Fruit fly (Drosophila melanogaster) whole organism, wandering third instar larva: ENCODE measurements around the gene ThrRS.

Experiments used
- Abd-B ChIP-seq: fragments of >200 bp; optimal IDR thresholded peaks from 2 replicates; lab custom pipeline; 2017; ENCODE audit warnings: missing biosample characterization, missing genetic modification characterization
- CG32264 ChIP-seq: fragments of 200-800 bp; sonication (Bioruptor generic); optimal IDR thresholded peaks from 2 replicates; lab custom pipeline; 2016; ENCODE audit warnings: missing biosample characterization, missing genetic modification characterization
- CG9705 ChIP-seq: fragments of 200-800 bp; sonication (Bioruptor generic); optimal IDR thresholded peaks from 2 replicates; lab custom pipeline; 2018; ENCODE audit warnings: missing biosample characterization, mild to moderate bottlenecking, missing genetic modification characterization
- CrebA ChIP-seq: fragments of 200-800 bp; sonication (Bioruptor generic); optimal IDR thresholded peaks from 2 replicates; lab custom pipeline; 2016; ENCODE audit warnings: missing biosample characterization, mild to moderate bottlenecking, missing genetic modification characterization, borderline replicate concordance
- Dfd ChIP-seq: fragments of >200 bp; optimal IDR thresholded peaks from 2 replicates; lab custom pipeline; 2017; ENCODE audit warnings: missing biosample characterization, missing genetic modification characterization
- Dif ChIP-seq: fragments of 200-275, 200-300 bp; sonication (Bioruptor generic); optimal IDR thresholded peaks from 2 replicates; lab custom pipeline; 2018; ENCODE audit warnings: missing biosample characterization, missing genetic modification characterization; ENCODE audit not compliant: partially characterized antibody
- GATAd ChIP-seq: sonication (Bioruptor generic); optimal IDR thresholded peaks from 2 replicates; lab custom pipeline; 2016; ENCODE audit warnings: missing biosample characterization, missing genetic modification characterization
- HLH106 ChIP-seq: fragments of 200-800 bp; optimal IDR thresholded peaks from 3 replicates; lab custom pipeline; 2019; ENCODE audit warnings: missing biosample characterization, mild to moderate bottlenecking, missing genetic modification characterization, moderate library complexity
- Hnf4 ChIP-seq: fragments of 200-800 bp; sonication (Bioruptor generic); optimal IDR thresholded peaks from 2 replicates; lab custom pipeline; 2016; ENCODE audit warnings: missing biosample characterization, mild to moderate bottlenecking, missing genetic modification characterization
- Jra ChIP-seq: sonication (Bioruptor generic); optimal IDR thresholded peaks from 2 replicates; lab custom pipeline; 2016; ENCODE audit warnings: missing biosample characterization, missing genetic modification characterization
- Myc ChIP-seq: fragments of >200 bp; optimal IDR thresholded peaks from 2 replicates; lab custom pipeline; 2017
- N ChIP-seq: fragments of >200 bp; optimal IDR thresholded peaks from 2 replicates; lab custom pipeline; 2018; ENCODE audit warnings: missing biosample characterization, missing external identifiers, missing genetic modification characterization
- OdsH ChIP-seq: fragments of 200-800 bp; sonication (Bioruptor generic); optimal IDR thresholded peaks from 2 replicates; lab custom pipeline; 2016; ENCODE audit warnings: missing biosample characterization, mild to moderate bottlenecking, missing genetic modification characterization
- Rel ChIP-seq, 2 experiments: fragments of 200-800 bp; sonication (Bioruptor generic) in 1 of 2; optimal IDR thresholded peaks; 2 replicates in 1 of 2; 3 replicates in 1 of 2; lab custom pipeline; 2016 to 2019; ENCODE audit warnings: mild to moderate bottlenecking in 2 of 2, missing biosample characterization in 2 of 2, missing genetic modification characterization in 2 of 2, moderate library complexity in 1 of 2
- Sp1 ChIP-seq: fragments of 200-800 bp; sonication (Bioruptor generic); optimal IDR thresholded peaks from 3 replicates; lab custom pipeline; 2019; ENCODE audit warnings: missing biosample characterization, mild to moderate bottlenecking, missing genetic modification characterization, moderate library complexity
- Vsx2 ChIP-seq: fragments of 200-300, 225-300 bp; sonication (Bioruptor generic); optimal IDR thresholded peaks from 2 replicates; lab custom pipeline; 2018; ENCODE audit warnings: missing biosample characterization, missing genetic modification characterization; ENCODE audit not compliant: partially characterized antibody
- brk ChIP-seq: fragments of 200-800 bp; sonication (Bioruptor generic); optimal IDR thresholded peaks from 2 replicates; lab custom pipeline; 2016; ENCODE audit warnings: missing biosample characterization, mild to moderate bottlenecking, missing genetic modification characterization
- dl ChIP-seq, 2 experiments: fragments of 175-275, 200-275 bp in 1 of 2; fragments of 200-275 bp in 1 of 2; sonication (Bioruptor generic); optimal IDR thresholded peaks; lab custom pipeline; 2018; ENCODE audit warnings: mild to moderate bottlenecking in 2 of 2, missing biosample characterization in 2 of 2, missing genetic modification characterization in 2 of 2, moderate library complexity in 2 of 2; ENCODE audit not compliant: partially characterized antibody in 2 of 2, insufficient read depth in 1 of 2
- dmrt93B ChIP-seq: fragments of 200-800 bp; sonication (Bioruptor generic); optimal IDR thresholded peaks from 2 replicates; lab custom pipeline; 2018; ENCODE audit warnings: missing biosample characterization, mild to moderate bottlenecking, missing genetic modification characterization
- ey ChIP-seq: fragments of 200-800 bp; sonication (Bioruptor generic); optimal IDR thresholded peaks from 2 replicates; lab custom pipeline; 2016; ENCODE audit warnings: missing biosample characterization, missing genetic modification characterization
- foxo ChIP-seq, 2 experiments: fragments of 200-800 bp; sonication (Bioruptor generic); optimal IDR thresholded peaks; 2 replicates in 1 of 2; 3 replicates in 1 of 2; lab custom pipeline; 2016 to 2017; ENCODE audit warnings: missing biosample characterization in 2 of 2, missing genetic modification characterization in 2 of 2
- fru ChIP-seq: fragments of 200-800 bp; sonication (Bioruptor generic); optimal IDR thresholded peaks from 3 replicates; lab custom pipeline; 2016; ENCODE audit warnings: missing biosample characterization, mild to moderate bottlenecking, missing genetic modification characterization
- h ChIP-seq: fragments of 200-800 bp; sonication (Bioruptor generic); optimal IDR thresholded peaks from 3 replicates; lab custom pipeline; 2016; ENCODE audit warnings: missing biosample characterization, mild to moderate bottlenecking, missing genetic modification characterization
- jim ChIP-seq: fragments of 175-275, 200-325 bp; sonication (Bioruptor generic); optimal IDR thresholded peaks from 2 replicates; lab custom pipeline; 2016; ENCODE audit warnings: missing biosample characterization, mild to moderate bottlenecking, missing genetic modification characterization
- lola ChIP-seq: fragments of >200 bp; optimal IDR thresholded peaks from 2 replicates; lab custom pipeline; 2017; ENCODE audit warnings: missing biosample characterization, missing genetic modification characterization
- rgr ChIP-seq: fragments of 200-800 bp; sonication (Bioruptor generic); optimal IDR thresholded peaks from 3 replicates; lab custom pipeline; 2016; ENCODE audit warnings: missing biosample characterization, mild to moderate bottlenecking, missing genetic modification characterization
- sage ChIP-seq: fragments of 200-800 bp; sonication (Bioruptor generic); optimal IDR thresholded peaks from 2 replicates; lab custom pipeline; 2016; ENCODE audit warnings: missing biosample characterization, mild to moderate bottlenecking, missing genetic modification characterization
- sv ChIP-seq: fragments of 200-800 bp; sonication (Bioruptor generic); optimal IDR thresholded peaks from 3 replicates; lab custom pipeline; 2016; ENCODE audit warnings: missing biosample characterization, missing genetic modification characterization
- tai ChIP-seq: sonication (Bioruptor generic); optimal IDR thresholded peaks from 2 replicates; lab custom pipeline; 2016; ENCODE audit warnings: missing biosample characterization, missing genetic modification characterization
- usp ChIP-seq: fragments of >200 bp; optimal IDR thresholded peaks from 2 replicates; lab custom pipeline; 2017; ENCODE audit warnings: missing biosample characterization, missing genetic modification characterization
- woc ChIP-seq: sonication (Bioruptor generic); optimal IDR thresholded peaks from 2 replicates; lab custom pipeline; 2016; ENCODE audit warnings: missing biosample characterization, mild to moderate bottlenecking, missing genetic modification characterization

The ThrRS gene

DNA sequence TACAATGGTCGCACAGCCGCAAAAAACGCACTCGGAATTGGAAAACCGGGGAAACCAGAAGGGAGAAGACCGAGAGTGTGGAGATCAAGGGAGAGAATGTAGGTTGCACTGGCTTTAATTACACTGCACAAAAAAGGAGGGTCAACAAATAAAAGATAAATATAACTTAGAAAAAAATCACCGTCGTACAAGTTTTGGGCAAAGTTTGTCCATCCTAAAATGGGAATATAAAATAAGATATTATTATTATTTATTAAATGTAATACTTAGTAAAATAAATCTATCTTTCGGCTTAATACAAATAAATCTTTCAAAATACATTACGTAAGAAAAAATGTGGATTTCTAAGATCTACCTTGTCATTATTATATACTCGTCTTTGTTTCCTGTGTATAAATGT, 12.3 kb downstream of the ThrRS start:
- TF ChIP-seq lola (no peak), CrebA (GFP tag; lab: Kevin White, UChicago) (no peak), Dfd (GFP tag; lab: Kevin White, UChicago) (no peak), Vsx2 (no peak), OdsH (no peak), rgr (GFP tag; lab: Kevin White, UChicago) (no peak), brk (GFP tag; lab: Kevin White, UChicago) (no peak), CG32264 (no peak), Dif (GFP tag; lab: Kevin White, UChicago) (no peak), h (no peak), HLH106 (tag; lab: Kevin White, UChicago) (no peak), jim (GFP tag; lab: Kevin White, UChicago) (no peak), Hnf4 (no peak), GATAd (GFP tag; lab: Kevin White, UChicago) (no peak), Sp1 (no peak)
- TF ChIP-seq, all 38 proteins: peak for 0

DNA sequence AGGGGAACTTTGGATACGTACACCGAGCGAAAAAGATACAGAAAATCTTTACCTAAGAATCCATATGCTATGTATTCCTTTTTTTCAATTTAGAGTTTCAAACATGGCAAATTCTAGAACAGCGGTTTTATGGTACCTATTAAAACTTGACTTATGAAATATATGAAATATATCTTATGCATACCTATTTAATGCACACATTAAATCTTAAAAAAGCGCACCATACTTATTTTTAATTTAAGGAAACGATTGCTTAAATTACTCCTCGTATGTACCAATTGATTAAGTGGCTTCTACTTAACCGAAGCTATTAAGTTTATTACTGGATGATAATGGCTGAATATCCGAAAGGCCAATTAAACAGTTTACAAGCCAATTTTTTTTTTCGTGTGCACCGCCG, 16.4 kb downstream of the ThrRS start:
- TF ChIP-seq brk (GFP tag; lab: Kevin White, UChicago) (no peak), foxo (GFP tag; optimal IDR thresholded peaks at IDR 0.05; lab: Kevin White, UChicago) (peak in 1 of 2 experiments; percentile 4)

DNA sequence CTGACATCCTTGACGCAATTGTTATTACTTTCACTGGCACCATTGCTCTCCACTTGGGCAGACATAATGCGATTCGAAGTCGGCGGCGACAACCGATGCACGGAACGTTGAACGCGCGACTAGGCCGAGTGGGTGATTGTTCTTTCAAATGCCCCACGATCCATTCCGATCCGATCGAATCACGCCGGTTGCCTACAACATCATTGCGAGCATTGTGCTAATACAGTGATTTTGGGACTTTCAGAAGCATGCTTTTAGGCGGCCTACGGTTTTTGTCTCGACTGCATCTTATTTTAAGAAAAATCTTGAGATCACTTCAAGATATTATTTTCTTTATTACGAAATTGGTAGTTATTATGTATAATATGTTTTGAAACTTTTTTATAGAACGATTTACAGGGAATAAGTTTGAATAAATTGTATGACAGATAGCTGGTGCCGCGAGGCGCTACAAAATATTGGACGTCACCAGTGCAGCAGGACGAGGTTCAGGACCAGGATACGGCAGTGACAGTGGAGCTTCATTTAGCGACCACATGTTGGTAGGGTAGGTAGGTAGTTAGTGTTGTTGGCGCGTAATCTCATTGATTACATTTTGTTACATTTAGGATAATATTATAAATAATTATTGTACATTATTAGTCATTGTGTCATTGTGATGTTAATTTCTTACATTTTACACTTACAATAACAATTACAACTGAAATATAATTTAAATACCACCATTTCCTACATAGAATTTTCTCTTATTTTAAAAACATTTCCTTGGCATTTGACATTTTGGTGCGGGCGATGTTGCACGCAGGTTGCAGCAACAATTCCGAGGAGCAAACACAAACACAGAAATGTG, 29.9 kb downstream of the ThrRS start, which contains the start of gene rho-6:
TSS of gene rho-6 (minus strand) at position 137 of the 850 bp plus-strand sequence.
- TF ChIP-seq Abd-B (GFP tag; lab: Kevin White, UChicago) (no peak), dl (GFP tag; optimal IDR thresholded peaks at IDR 0.05; lab: Kevin White, UChicago; ENCODE audit: insufficient read depth in 1 of 2, partially characterized antibody in 2 of 2) (no peak), Myc (lab: Kevin White, UChicago) (peak; percentile 58)

DNA sequence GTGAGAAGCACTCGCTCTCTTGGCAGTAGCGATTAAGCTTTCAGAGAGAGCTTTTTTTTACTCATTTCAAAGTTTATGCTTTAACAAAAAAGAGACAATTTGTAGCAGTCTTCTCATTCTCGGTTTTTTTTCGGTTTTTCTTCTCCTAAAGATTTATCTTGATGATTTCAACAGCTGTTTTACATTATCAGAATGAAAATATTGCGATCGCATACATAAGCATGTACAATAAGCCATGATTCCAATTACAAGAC, 30.5 kb downstream of the ThrRS start:
- TF ChIP-seq brk (GFP tag; lab: Kevin White, UChicago) (no peak), dmrt93B (GFP tag; lab: Kevin White, UChicago) (no peak), sage (no peak), Jra (GFP tag; lab: Kevin White, UChicago) (no peak)

DNA sequence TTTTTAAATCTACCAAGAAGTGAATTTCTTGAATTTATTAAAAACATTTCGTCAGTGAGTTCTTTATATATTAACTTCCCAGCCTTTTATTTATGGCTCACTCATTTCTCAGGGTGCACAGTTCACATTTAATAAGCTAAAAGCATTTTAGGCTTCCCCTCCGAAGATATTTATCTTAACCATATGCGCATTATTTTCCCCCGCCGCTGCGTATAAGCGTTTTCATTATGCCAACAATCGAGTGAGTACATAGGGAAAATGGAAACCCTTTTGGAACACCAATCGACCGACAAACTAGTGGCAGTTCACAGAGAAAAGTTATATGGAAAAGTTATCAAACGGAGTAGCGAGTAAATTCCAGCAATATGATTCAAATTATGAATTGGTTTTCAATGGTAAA, 34.2 kb downstream of the ThrRS start, which contains the start of gene Gr33a:
TSS of gene Gr33a (plus strand) at position 301 of the 400 bp plus-strand sequence.
- TF ChIP-seq ey (GFP tag; lab: Kevin White, UChicago) (no peak), usp (GFP tag; lab: Kevin White, UChicago) (no peak), CG9705 (GFP tag; lab: Kevin White, UChicago) (no peak), Dfd (GFP tag; lab: Kevin White, UChicago) (no peak), GATAd (GFP tag; lab: Kevin White, UChicago) (no peak), N (GFP tag; lab: Kevin White, UChicago) (no peak), CG32264 (no peak), tai (no peak), fru (no peak), Vsx2 (no peak), sv (GFP tag; lab: Kevin White, UChicago) (no peak), woc (GFP tag; lab: Kevin White, UChicago) (no peak), CrebA (GFP tag; lab: Kevin White, UChicago) (no peak), brk (GFP tag; lab: Kevin White, UChicago) (no peak), Rel (GFP tag; optimal IDR thresholded peaks at IDR 0.05; lab: Kevin White, UChicago) (no peak), Rel (tag; optimal IDR thresholded peaks at IDR 0.05; lab: Kevin White, UChicago) (no peak), sage (no peak)
